Worm (Caenorhabditis elegans): ENCODE data around the gene F08G2.5.

DNA sequence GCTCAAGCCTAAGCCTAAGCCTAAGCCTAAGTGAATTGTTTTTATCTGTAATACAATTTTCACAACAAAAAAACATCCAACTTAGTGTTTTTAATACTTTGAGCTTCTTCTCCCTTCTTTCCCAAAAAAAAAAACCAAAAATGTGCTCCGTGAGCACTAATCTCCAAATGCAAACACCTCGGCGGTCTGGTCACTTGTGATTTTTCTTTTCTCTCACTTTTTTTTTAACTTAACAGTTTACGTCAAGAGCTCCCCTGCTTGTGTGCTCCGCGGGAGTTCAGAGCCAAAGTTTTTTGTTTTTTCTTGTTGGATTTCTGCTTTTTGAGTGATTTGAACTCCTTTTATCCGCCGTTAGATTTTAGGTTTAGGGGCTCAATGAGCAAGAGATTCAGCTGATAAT lies 27.2 kb downstream of the F08G2.5 start:
- TF ChIP-seq tra-4 (tag; optimal IDR thresholded peaks at IDR 0.05) (no peak), B0310.2 (tag; optimal IDR thresholded peaks at IDR 0.05) (no peak), ama-1 (optimal IDR thresholded peaks at IDR 0.05) (no peak), ceh-36 (tag; optimal IDR thresholded peaks at IDR 0.05) (no peak), scrt-1 (GFP tag; IDR thresholded peaks at IDR 0.05) (no peak), hnd-1 (tag; optimal IDR thresholded peaks at IDR 0.05) (no peak), aly-1 (tag; optimal IDR thresholded peaks at IDR 0.05) (no peak), tbx-37 (GFP tag; conservative IDR thresholded peaks at IDR 0.05) (no peak), sea-1 (GFP tag; conservative IDR thresholded peaks at IDR 0.05) (no peak), pes-1 (GFP tag; IDR thresholded peaks at IDR 0.05) (no peak), flt-1 (GFP tag; IDR thresholded peaks at IDR 0.05) (no peak), hmbx-1 (tag; optimal IDR thresholded peaks at IDR 0.05) (no peak)
